Fruit fly (Drosophila melanogaster): ENCODE measurements around the gene CG15278.

The CG15278 gene

dm6 chr2L:14851678-14852077 lies 24.5 kb downstream of the CG15278 start, which contains the start of gene CG15279:
Gene CG15279, minus strand, starts transcription at chr2L:14851749.
- no peak for TF ChIP-seq spab (GFP tag; optimal IDR thresholded peaks at IDR 0.05)
- no peak for TF ChIP-seq CG8319 (GFP tag; optimal IDR thresholded peaks at IDR 0.05)
- no peak for TF ChIP-seq CG32006 (GFP tag; optimal IDR thresholded peaks at IDR 0.05)
- no peak for TF ChIP-seq topi (GFP tag; optimal IDR thresholded peaks at IDR 0.05)
- no peak for TF ChIP-seq Eip75B (GFP tag; optimal IDR thresholded peaks at IDR 0.05)
- no peak for TF ChIP-seq CG6808 (GFP tag; optimal IDR thresholded peaks at IDR 0.05)
- TF ChIP-seq svp (GFP tag) = no peak
- TF ChIP-seq eg (GFP tag; IDR thresholded peaks at IDR 0.05) = no peak
- no peak for TF ChIP-seq CG8119 (GFP tag; IDR thresholded peaks at IDR 0.05)
- no peak for TF ChIP-seq CG11294 (GFP tag; IDR thresholded peaks at IDR 0.05)
- TF ChIP-seq Smox (GFP tag; optimal IDR thresholded peaks at IDR 0.05) = no peak
- no peak for TF ChIP-seq dsx (GFP tag; optimal IDR thresholded peaks at IDR 0.05; ENCODE audit: poor library complexity, severe bottlenecking)
- TF ChIP-seq Hr38 (GFP tag; optimal IDR thresholded peaks at IDR 0.05) = no peak
- no peak for TF ChIP-seq CG6854 (GFP tag; optimal IDR thresholded peaks at IDR 0.05)
- TF ChIP-seq cyc (GFP tag; optimal IDR thresholded peaks at IDR 0.05) = no peak
- no peak for TF ChIP-seq Eip78C (GFP tag)

dm6 chr2L:14842058-14842457 lies 34.1 kb downstream of the CG15278 start, which contains the start of gene CG42682:
Gene CG42682, plus strand, starts transcription at chr2L:14842358.
- TF ChIP-seq svp (GFP tag) (peak; percentile 47), CG6792 (GFP tag; optimal IDR thresholded peaks at IDR 0.05) (no peak)
